Fruit fly (Drosophila melanogaster) whole organism, prepupa: ENCODE results near the gene CG17855.
A peak's percentile ranks its signal among the peaks of the same experiment; 100 is the strongest.

Source experiments
- CG4318 ChIP-seq: fragments of 200-800 bp; sonication (Bioruptor generic); optimal IDR thresholded peaks from 3 replicates; lab custom pipeline; 2017; ENCODE audit warnings: missing biosample characterization, mild to moderate bottlenecking, missing genetic modification characterization
- Sox102F ChIP-seq: fragments of 200-800 bp; sonication (Bioruptor generic); optimal IDR thresholded peaks from 2 replicates; lab custom pipeline; 2016; ENCODE audit warnings: missing biosample characterization, mild to moderate bottlenecking, missing genetic modification characterization
- dsx ChIP-seq: fragments of 200-800 bp; optimal IDR thresholded peaks from 3 replicates; lab custom pipeline; 2019; ENCODE audit warnings: missing biosample characterization, mild to moderate bottlenecking, missing genetic modification characterization, moderate library complexity; ENCODE audit not compliant: poor library complexity, severe bottlenecking

dm6 chr2L:9576269-9576933 lies 36.1 kb downstream of the CG17855 start, which contains the start of gene Mtpalpha:
- TF ChIP-seq Sox102F (GFP tag; lab: Kevin White, UChicago): peak; percentile 78
- peak; percentile 67 for TF ChIP-seq dsx (GFP tag; lab: Kevin White, UChicago)
- peak; percentile 40 for TF ChIP-seq CG4318 (GFP tag; lab: Kevin White, UChicago)
